Worm (Caenorhabditis elegans) whole organism, late embryonic: Measurements from ENCODE around the gene col-177.

Source experiments
- C08G9.2 ChIP-seq: sonication (generic microtip); optimal IDR thresholded peaks from 2 replicates; lab custom pipeline; 2016; ENCODE audit warnings: mild to moderate bottlenecking, missing genetic modification characterization, moderate library complexity, missing compliant biosample characterization
- C38D4.7 ChIP-seq: fragments of 200-800 bp; sonication (Bioruptor generic); optimal IDR thresholded peaks from 2 replicates; lab custom pipeline; 2018; ENCODE audit warnings: mild to moderate bottlenecking, missing genetic modification characterization, moderate library complexity, missing compliant biosample characterization
- F13H6.1 ChIP-seq: sonication (generic microtip); optimal IDR thresholded peaks from 2 replicates; lab custom pipeline; 2016; ENCODE audit warnings: missing genetic modification characterization, missing compliant biosample characterization
- K09A11.1 ChIP-seq: sonication (generic microtip); optimal IDR thresholded peaks from 2 replicates; lab custom pipeline; 2017; ENCODE audit warnings: antibody characterized with exemption, mild to moderate bottlenecking, missing genetic modification characterization, missing compliant biosample characterization; ENCODE audit not compliant: insufficient read depth
- T23F11.4 ChIP-seq: fragments of 200-800 bp; sonication (Bioruptor generic); optimal IDR thresholded peaks from 2 replicates; lab custom pipeline; 2018; ENCODE audit warnings: mild to moderate bottlenecking, missing genetic modification characterization, missing compliant biosample characterization
- ahr-1 ChIP-seq: sonication (generic microtip); optimal IDR thresholded peaks from 2 replicates; lab custom pipeline; 2016; ENCODE audit warnings: missing genetic modification characterization, missing compliant biosample characterization
- ceh-14 ChIP-seq: sonication (generic microtip); optimal IDR thresholded peaks from 2 replicates; lab custom pipeline; 2016; ENCODE audit warnings: missing genotype, missing genetic modification characterization, missing compliant biosample characterization
- ceh-18 ChIP-seq: sonication (generic microtip); optimal IDR thresholded peaks from 2 replicates; lab custom pipeline; 2016; ENCODE audit warnings: missing genetic modification characterization, missing compliant biosample characterization
- ceh-19 ChIP-seq: fragments of 200-800 bp; sonication (Bioruptor generic); optimal IDR thresholded peaks from 2 replicates; lab custom pipeline; 2018; ENCODE audit warnings: mild to moderate bottlenecking, missing genetic modification characterization, missing compliant biosample characterization
- ceh-2 ChIP-seq: sonication (generic microtip); optimal IDR thresholded peaks from 2 replicates; lab custom pipeline; 2016; ENCODE audit warnings: missing genotype, missing genetic modification characterization, missing compliant biosample characterization
- ceh-22 ChIP-seq: sonication (generic microtip); optimal IDR thresholded peaks from 2 replicates; lab custom pipeline; 2017; ENCODE audit warnings: missing biosample characterization, missing genetic modification characterization
- ceh-24 ChIP-seq: sonication (generic microtip); optimal IDR thresholded peaks from 2 replicates; lab custom pipeline; 2016; ENCODE audit warnings: mild to moderate bottlenecking, missing genetic modification characterization, missing compliant biosample characterization
- ceh-30 ChIP-seq: fragments of 150-350 bp; optimal IDR thresholded peaks from 2 replicates; lab custom pipeline; 2014; ENCODE audit warnings: missing biosample characterization, missing genetic modification characterization
- ceh-31 ChIP-seq: sonication (generic microtip); optimal IDR thresholded peaks from 2 replicates; lab custom pipeline; 2016; ENCODE audit warnings: missing genetic modification characterization, missing compliant biosample characterization
- ceh-34 ChIP-seq: sonication (generic microtip); optimal IDR thresholded peaks from 2 replicates; lab custom pipeline; 2016; ENCODE audit warnings: mild to moderate bottlenecking, missing genetic modification characterization, missing compliant biosample characterization
- ceh-48 ChIP-seq: sonication (generic microtip); optimal IDR thresholded peaks from 2 replicates; lab custom pipeline; 2016; ENCODE audit warnings: missing genetic modification characterization, inconsistent platforms, missing compliant biosample characterization
- ceh-6 ChIP-seq: fragments of 200-800 bp; sonication (Bioruptor generic); optimal IDR thresholded peaks from 2 replicates; lab custom pipeline; 2018; ENCODE audit warnings: mild to moderate bottlenecking, missing genetic modification characterization, missing compliant biosample characterization
- che-1 ChIP-seq: sonication (generic microtip); optimal IDR thresholded peaks from 2 replicates; lab custom pipeline; 2016; ENCODE audit warnings: mild to moderate bottlenecking, missing genetic modification characterization, missing compliant biosample characterization
- dmd-4 ChIP-seq: sonication (generic microtip); optimal IDR thresholded peaks from 2 replicates; lab custom pipeline; 2016; ENCODE audit warnings: borderline replicate concordance, missing genetic modification characterization, missing compliant biosample characterization
- dve-1 ChIP-seq: sonication (generic microtip); optimal IDR thresholded peaks from 2 replicates; lab custom pipeline; 2017; ENCODE audit warnings: antibody characterized with exemption, mild to moderate bottlenecking, missing genetic modification characterization, missing compliant biosample characterization
- eyg-1 ChIP-seq: sonication (generic microtip); optimal IDR thresholded peaks from 2 replicates; lab custom pipeline; 2016; ENCODE audit warnings: missing genotype, missing genetic modification characterization, missing compliant biosample characterization
- fkh-6 ChIP-seq: sonication (generic microtip); optimal IDR thresholded peaks from 2 replicates; lab custom pipeline; 2016; ENCODE audit warnings: missing genetic modification characterization, missing compliant biosample characterization
- hlh-13 ChIP-seq: fragments of 200-800 bp; sonication (Bioruptor generic); optimal IDR thresholded peaks from 2 replicates; lab custom pipeline; 2018; ENCODE audit warnings: mild to moderate bottlenecking, missing genetic modification characterization, missing compliant biosample characterization
- hlh-30 ChIP-seq: sonication (generic microtip); optimal IDR thresholded peaks from 2 replicates; lab custom pipeline; 2017; ENCODE audit warnings: antibody characterized with exemption, missing genetic modification characterization, missing compliant biosample characterization; ENCODE audit not compliant: insufficient read depth
- hlh-6 ChIP-seq: sonication (generic microtip); optimal IDR thresholded peaks from 2 replicates; lab custom pipeline; 2016; ENCODE audit warnings: missing genotype, missing genetic modification characterization, missing compliant biosample characterization
- hlh-8 ChIP-seq: sonication (generic microtip); optimal IDR thresholded peaks from 2 replicates; lab custom pipeline; 2016; ENCODE audit warnings: missing genotype, missing genetic modification characterization, missing compliant biosample characterization
- lim-6 ChIP-seq: sonication (generic microtip); optimal IDR thresholded peaks from 2 replicates; lab custom pipeline; 2016; ENCODE audit warnings: missing genetic modification characterization, missing compliant biosample characterization
- madf-2 ChIP-seq: sonication (generic microtip); optimal IDR thresholded peaks from 2 replicates; lab custom pipeline; 2017; ENCODE audit warnings: missing genetic modification characterization, missing compliant biosample characterization
- mec-3 ChIP-seq: sonication (generic microtip); optimal IDR thresholded peaks from 2 replicates; lab custom pipeline; 2016; ENCODE audit warnings: borderline replicate concordance, missing genetic modification characterization, missing compliant biosample characterization
- nfya-1 ChIP-seq: sonication (generic microtip); optimal IDR thresholded peaks from 2 replicates; lab custom pipeline; 2017; ENCODE audit warnings: missing genetic modification characterization, mild to moderate bottlenecking, missing compliant biosample characterization, antibody characterized with exemption, moderate library complexity
- nhr-232 ChIP-seq: sonication (generic microtip); optimal IDR thresholded peaks from 2 replicates; lab custom pipeline; 2016; ENCODE audit warnings: missing genetic modification characterization, missing compliant biosample characterization
- npax-4 ChIP-seq: sonication (generic microtip); optimal IDR thresholded peaks from 2 replicates; lab custom pipeline; 2016; ENCODE audit warnings: missing genetic modification characterization, missing compliant biosample characterization
- odd-2 ChIP-seq: sonication (generic microtip); optimal IDR thresholded peaks from 2 replicates; lab custom pipeline; 2017; ENCODE audit warnings: antibody characterized with exemption, mild to moderate bottlenecking, missing genetic modification characterization, missing compliant biosample characterization
- pat-9 ChIP-seq: fragments of 200-800 bp; sonication (Bioruptor generic); optimal IDR thresholded peaks from 2 replicates; lab custom pipeline; 2018; ENCODE audit warnings: mild to moderate bottlenecking, missing genetic modification characterization, moderate library complexity, missing compliant biosample characterization
- pha-2 ChIP-seq: sonication (generic microtip); optimal IDR thresholded peaks from 2 replicates; lab custom pipeline; 2017; ENCODE audit warnings: mild to moderate bottlenecking, missing genetic modification characterization, missing compliant biosample characterization
- pha-4 ChIP-seq: fragments of 150-350 bp; optimal IDR thresholded peaks from 2 replicates; lab custom pipeline; 2018; ENCODE audit warnings: missing biosample characterization, missing genetic modification reagents, missing genetic modification characterization
- pqm-1 ChIP-seq: sonication (generic microtip); optimal IDR thresholded peaks from 2 replicates; lab custom pipeline; 2016; ENCODE audit warnings: missing genetic modification characterization, missing compliant biosample characterization
- ref-2 ChIP-seq: sonication (generic microtip); optimal IDR thresholded peaks from 2 replicates; lab custom pipeline; 2016; ENCODE audit warnings: missing genetic modification characterization, missing compliant biosample characterization
- sox-2 ChIP-seq: fragments of 200-800 bp; sonication (Bioruptor generic); IDR thresholded peaks from 2 replicates; pipeline ENCODE4 v1.3.6; 2022; ENCODE audit warnings: missing genetic modification reagents, missing genetic modification characterization, missing compliant biosample characterization
- sox-4 ChIP-seq: sonication (generic microtip); optimal IDR thresholded peaks from 2 replicates; lab custom pipeline; 2017; ENCODE audit warnings: mild to moderate bottlenecking, missing genetic modification characterization, inconsistent platforms, missing compliant biosample characterization
- tbx-2 ChIP-seq: sonication (generic microtip); optimal IDR thresholded peaks from 2 replicates; lab custom pipeline; 2016; ENCODE audit warnings: missing genetic modification characterization, missing compliant biosample characterization
- tbx-7 ChIP-seq: sonication (generic microtip); optimal IDR thresholded peaks from 2 replicates; lab custom pipeline; 2016; ENCODE audit warnings: missing genotype, missing genetic modification characterization, missing compliant biosample characterization
- unc-86 ChIP-seq: sonication (generic microtip); optimal IDR thresholded peaks from 2 replicates; lab custom pipeline; 2016; ENCODE audit warnings: missing genetic modification characterization, missing compliant biosample characterization
- zip-5 ChIP-seq: sonication (generic microtip); optimal IDR thresholded peaks from 2 replicates; lab custom pipeline; 2016; ENCODE audit warnings: missing genetic modification characterization, missing compliant biosample characterization

The col-177 gene

ce11 chrX:10976447-10977196, 25.0 kb downstream of the col-177 start:
- TF ChIP-seq ceh-22 (tag; lab: Kevin White, UChicago) = no peak
- no peak for TF ChIP-seq ceh-30 (tag; lab: Kevin White, UChicago)
- TF ChIP-seq pqm-1 (tag; lab: Kevin White, UChicago) = no peak
- no peak for TF ChIP-seq T23F11.4

- TF ChIP-seq ceh-6 (no peak), hlh-30 (tag; lab: Kevin White, UChicago) (no peak), ceh-14 (tag; lab: Kevin White, UChicago) (no peak), eyg-1 (no peak), pqm-1 (tag; lab: Kevin White, UChicago) (no peak), ceh-19 (GFP tag; lab: Kevin White, UChicago) (no peak), pat-9 (tag; lab: Kevin White, UChicago) (no peak), unc-86 (tag; lab: Kevin White, UChicago) (no peak), dmd-4 (tag; lab: Kevin White, UChicago) (no peak), ceh-30 (tag; lab: Kevin White, UChicago) (no peak), ceh-2 (tag; lab: Kevin White, UChicago) (no peak), dve-1 (no peak), mec-3 (tag; lab: Kevin White, UChicago) (no peak), ceh-24 (tag; lab: Kevin White, UChicago) (no peak), C38D4.7 (no peak), hlh-8 (no peak), sox-4 (no peak), ref-2 (tag; lab: Kevin White, UChicago) (no peak), C08G9.2 (tag; lab: Kevin White, UChicago) (no peak), pha-2 (no peak)
These were observed 30.5 kb downstream of the col-177 start for ce11 chrX:10971118-10971517.

DNA sequence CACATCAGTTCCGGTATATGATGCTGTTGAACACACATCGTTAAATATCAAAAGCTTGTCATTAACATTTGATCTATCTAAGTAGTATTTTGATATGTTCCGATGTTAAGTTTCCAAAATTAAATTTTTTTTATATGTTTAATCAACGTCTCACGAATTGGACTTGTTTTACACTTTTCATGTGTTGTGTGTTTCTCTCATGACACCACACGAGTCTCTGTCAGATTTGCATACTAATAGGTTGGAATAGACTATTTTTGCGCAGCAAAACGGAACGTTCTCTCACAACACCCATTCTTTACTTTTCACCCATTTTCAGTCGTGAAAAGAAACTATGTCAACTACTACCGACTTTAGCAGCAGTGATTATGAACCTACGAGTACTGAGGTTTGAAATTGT, 31.0 kb downstream of the col-177 start, which contains the start of gene K09C8.8:
K09C8.8 (plus strand) TSS at position 301 of the 400 bp plus-strand sequence.
- TF ChIP-seq ceh-48 (tag; lab: Kevin White, UChicago) (no peak), lim-6 (no peak), zip-5 (tag; lab: Kevin White, UChicago) (no peak), hlh-6 (tag; lab: Kevin White, UChicago) (no peak), dmd-4 (tag; lab: Kevin White, UChicago) (no peak), hlh-30 (tag; lab: Kevin White, UChicago) (no peak), hlh-13 (GFP tag; lab: Kevin White, UChicago) (no peak), tbx-7 (no peak), pha-4 (no peak), eyg-1 (no peak), ceh-31 (tag; lab: Kevin White, UChicago) (no peak), ceh-34 (tag; lab: Kevin White, UChicago) (no peak), madf-2 (tag; lab: Kevin White, UChicago) (no peak), K09A11.1 (no peak), unc-86 (tag; lab: Kevin White, UChicago) (no peak), ceh-6 (no peak), ceh-18 (tag; lab: Kevin White, UChicago) (no peak), ceh-19 (GFP tag; lab: Kevin White, UChicago) (no peak), che-1 (tag; lab: Kevin White, UChicago) (no peak), C08G9.2 (tag; lab: Kevin White, UChicago) (no peak)

ce11 chrX:10967698-10968097, 34.0 kb downstream of the col-177 start, which contains the start of gene K09C8.9:
TSS of gene K09C8.9 (minus strand) at chrX:10967798.
- TF ChIP-seq tbx-2 (tag; lab: Kevin White, UChicago) (no peak), nhr-232 (tag; lab: Kevin White, UChicago) (no peak), fkh-6 (no peak), ceh-18 (tag; lab: Kevin White, UChicago) (no peak), pha-2 (no peak), eyg-1 (no peak), nfya-1 (tag; lab: Kevin White, UChicago) (no peak), F13H6.1 (no peak), ceh-24 (tag; lab: Kevin White, UChicago) (no peak), ahr-1 (tag; lab: Kevin White, UChicago) (no peak), sox-2 (GFP tag; lab: Robert Waterston, UW) (no peak), pqm-1 (tag; lab: Kevin White, UChicago) (no peak), npax-4 (tag; lab: Kevin White, UChicago) (no peak), ref-2 (tag; lab: Kevin White, UChicago) (no peak), T23F11.4 (no peak), odd-2 (tag; lab: Kevin White, UChicago) (no peak), dve-1 (no peak), hlh-13 (GFP tag; lab: Kevin White, UChicago) (no peak)
